Worm (Caenorhabditis elegans): ENCODE results near the gene atg-4.2.

The atg-4.2 gene

ce11 chrIV:11692071-11692673 is 24.3 kb downstream of the atg-4.2 start (continued):
- TF ChIP-seq ceh-34 (tag; optimal IDR thresholded peaks at IDR 0.05) (peak; percentile 69), eyg-1 (tag; optimal IDR thresholded peaks at IDR 0.05) (no peak), dve-1 (tag; optimal IDR thresholded peaks at IDR 0.05) (peak; percentile 72), ceh-48 (tag; optimal IDR thresholded peaks at IDR 0.05) (no peak)

ce11 chrIV:11693493-11693892 is 25.7 kb downstream of the atg-4.2 start, which contains the start of gene ZK792.12:
Gene ZK792.12, plus strand, starts transcription at chrIV:11693793.
- TF ChIP-seq che-1 (tag; optimal IDR thresholded peaks at IDR 0.05) = no peak
- TF ChIP-seq ceh-2 (tag; optimal IDR thresholded peaks at IDR 0.05) = no peak
- TF ChIP-seq fkh-6 (tag; optimal IDR thresholded peaks at IDR 0.05) = no peak
- no peak for TF ChIP-seq pqm-1 (tag; optimal IDR thresholded peaks at IDR 0.05)
- no peak for TF ChIP-seq ceh-14 (tag; optimal IDR thresholded peaks at IDR 0.05)
- TF ChIP-seq elt-4 (tag; optimal IDR thresholded peaks at IDR 0.05) = no peak
- no peak for TF ChIP-seq nfya-1 (tag; optimal IDR thresholded peaks at IDR 0.05)
- no peak for TF ChIP-seq pros-1 (tag; optimal IDR thresholded peaks at IDR 0.05)
- no peak for TF ChIP-seq ceh-9 (tag; optimal IDR thresholded peaks at IDR 0.05)
- no peak for TF ChIP-seq F13H6.1 (tag; optimal IDR thresholded peaks at IDR 0.05)
- TF ChIP-seq mec-3 (tag; optimal IDR thresholded peaks at IDR 0.05; ENCODE audit: borderline replicate concordance) = no peak
- TF ChIP-seq pat-9 (tag; optimal IDR thresholded peaks at IDR 0.05) = no peak
- no peak for TF ChIP-seq ceh-22 (tag; optimal IDR thresholded peaks at IDR 0.05)
- TF ChIP-seq fax-1 (tag; optimal IDR thresholded peaks at IDR 0.05) = no peak

ce11 chrIV:11694143-11694542 is 26.3 kb downstream of the atg-4.2 start, which contains the start of gene ZK792.7:
Gene ZK792.7, plus strand, starts transcription at chrIV:11694443.
- TF ChIP-seq F13H6.1 (tag; optimal IDR thresholded peaks at IDR 0.05) (no peak), ceh-6 (GFP tag; optimal IDR thresholded peaks at IDR 0.05) (no peak), ceh-18 (tag; optimal IDR thresholded peaks at IDR 0.05) (no peak), pros-1 (tag; optimal IDR thresholded peaks at IDR 0.05) (no peak), ceh-48 (tag; optimal IDR thresholded peaks at IDR 0.05) (peak; percentile 68), ceh-31 (tag; optimal IDR thresholded peaks at IDR 0.05) (no peak), elt-4 (tag; optimal IDR thresholded peaks at IDR 0.05) (no peak)

ce11 chrIV:11695634-11696033 is 27.8 kb downstream of the atg-4.2 start:
- no peak for TF ChIP-seq elt-2 (tag; optimal IDR thresholded peaks at IDR 0.05)
- no peak for TF ChIP-seq ahr-1 (tag; optimal IDR thresholded peaks at IDR 0.05)

ce11 chrIV:11697514-11697913 is 29.7 kb downstream of the atg-4.2 start:
- no peak for TF ChIP-seq hlh-15 (tag; optimal IDR thresholded peaks at IDR 0.05)
- no peak for TF ChIP-seq ceh-9 (tag; optimal IDR thresholded peaks at IDR 0.05)
- no peak for TF ChIP-seq elt-2 (tag; optimal IDR thresholded peaks at IDR 0.05)
- no peak for TF ChIP-seq gmeb-2 (tag; optimal IDR thresholded peaks at IDR 0.05)
- TF ChIP-seq K02D7.2 (tag; optimal IDR thresholded peaks at IDR 0.05) = no peak
- no peak for TF ChIP-seq lim-6 (tag; optimal IDR thresholded peaks at IDR 0.05)
- no peak for TF ChIP-seq nhr-232 (tag; optimal IDR thresholded peaks at IDR 0.05)
- TF ChIP-seq elt-4 (tag; optimal IDR thresholded peaks at IDR 0.05) = no peak
- TF ChIP-seq fkh-10 (GFP tag; optimal IDR thresholded peaks at IDR 0.05) = no peak
- no peak for TF ChIP-seq pha-2 (tag; optimal IDR thresholded peaks at IDR 0.05)
- no peak for TF ChIP-seq rnt-1 (tag; optimal IDR thresholded peaks at IDR 0.05)
- no peak for TF ChIP-seq hlh-30 (tag; optimal IDR thresholded peaks at IDR 0.05; ENCODE audit: insufficient read depth)
- TF ChIP-seq ceh-14 (tag; optimal IDR thresholded peaks at IDR 0.05) = no peak
- TF ChIP-seq syd-9 (tag; optimal IDR thresholded peaks at IDR 0.05) = no peak
- no peak for TF ChIP-seq zip-5 (tag; optimal IDR thresholded peaks at IDR 0.05)
- TF ChIP-seq C08G9.2 (tag; optimal IDR thresholded peaks at IDR 0.05) = no peak
- no peak for TF ChIP-seq unc-86 (tag; optimal IDR thresholded peaks at IDR 0.05)
- TF ChIP-seq sdc-2 (tag; optimal IDR thresholded peaks at IDR 0.05) = no peak
- TF ChIP-seq odd-2 (tag; optimal IDR thresholded peaks at IDR 0.05) = no peak
- TF ChIP-seq ceh-24 (tag; optimal IDR thresholded peaks at IDR 0.05) = no peak

Measured in whole organism, late embryonic.